Worm (Caenorhabditis elegans) whole organism, L3 larva: ENCODE measurements around the gene C38D9.8.
A peak's percentile ranks its signal among the peaks of the same experiment; 100 is the strongest.

Experiments
- aly-2 ChIP-seq: fragments of 150-350 bp; optimal IDR thresholded peaks from 2 replicates; lab custom pipeline; 2014; ENCODE audit warnings: missing biosample characterization, missing genetic modification characterization
- ama-1 ChIP-seq: fragments of 150-350 bp; optimal IDR thresholded peaks from 2 replicates; lab custom pipeline; 2018
- ceh-16 ChIP-seq: sonication (generic microtip); optimal IDR thresholded peaks from 2 replicates; lab custom pipeline; 2017; ENCODE audit warnings: missing biosample characterization, missing genetic modification characterization
- ceh-28 ChIP-seq: fragments of 150-350 bp; optimal IDR thresholded peaks from 2 replicates; lab custom pipeline; 2014; ENCODE audit warnings: missing biosample characterization, missing genetic modification reagents, missing genetic modification characterization
- ceh-9 ChIP-seq: sonication (generic microtip); optimal IDR thresholded peaks from 2 replicates; lab custom pipeline; 2018; ENCODE audit warnings: missing biosample characterization, missing genetic modification characterization
- daf-12 ChIP-seq: fragments of 150-350 bp; optimal IDR thresholded peaks from 2 replicates; lab custom pipeline; 2014; ENCODE audit warnings: missing biosample characterization, missing genetic modification reagents, missing genetic modification characterization
- egl-27 ChIP-seq: sonication (generic microtip); optimal IDR thresholded peaks from 4 replicates; lab custom pipeline; 2017; ENCODE audit warnings: missing biosample characterization, missing genetic modification reagents, missing genetic modification characterization
- elt-1 ChIP-seq: fragments of 150-350 bp; optimal IDR thresholded peaks from 2 replicates; lab custom pipeline; 2014; ENCODE audit warnings: missing biosample characterization, missing genetic modification characterization
- elt-2 ChIP-seq: sonication (generic microtip); optimal IDR thresholded peaks from 2 replicates; lab custom pipeline; 2016; ENCODE audit warnings: missing genetic modification reagents, mild to moderate bottlenecking, missing genetic modification characterization, missing compliant biosample characterization
- elt-3 ChIP-seq, 3 experiments: fragments of 150-350 bp in 1 of 3; sonication (generic microtip) in 2 of 3; optimal IDR thresholded peaks; 2 replicates in 2 of 3; 4 replicates in 1 of 3; lab custom pipeline; 2014 to 2017; ENCODE audit warnings: missing biosample characterization in 3 of 3, missing genetic modification characterization in 3 of 3
- eor-1 ChIP-seq, 2 experiments: fragments of 150-350 bp; optimal IDR thresholded peaks; 2 replicates each; lab custom pipeline; 2014 to 2018; ENCODE audit warnings: missing biosample characterization in 2 of 2, missing genetic modification characterization in 2 of 2
- fkh-10 ChIP-seq: sonication (generic microtip); optimal IDR thresholded peaks from 2 replicates; lab custom pipeline; 2017; ENCODE audit warnings: missing biosample characterization, missing genetic modification reagents, missing genetic modification characterization
- fkh-2 ChIP-seq: fragments of 150-350 bp; optimal IDR thresholded peaks from 2 replicates; lab custom pipeline; 2014; ENCODE audit warnings: missing biosample characterization, missing genetic modification reagents, missing genetic modification characterization
- hmg-11 ChIP-seq: sonication (generic microtip); optimal IDR thresholded peaks from 2 replicates; lab custom pipeline; 2016; ENCODE audit warnings: missing genetic modification characterization, missing compliant biosample characterization
- jun-1 ChIP-seq: fragments of 150-350 bp; optimal IDR thresholded peaks from 2 replicates; lab custom pipeline; 2014; ENCODE audit warnings: missing biosample characterization, missing genetic modification reagents, missing genetic modification characterization
- lin-15B ChIP-seq: fragments of 150-350 bp; optimal IDR thresholded peaks from 2 replicates; lab custom pipeline; 2014; ENCODE audit warnings: missing biosample characterization, missing genetic modification characterization
- lin-39 ChIP-seq: fragments of 150-350 bp; optimal IDR thresholded peaks from 2 replicates; lab custom pipeline; 2018; ENCODE audit warnings: missing biosample characterization, missing genetic modification reagents, missing genetic modification characterization
- lsy-12 ChIP-seq: sonication (generic microtip); optimal IDR thresholded peaks from 2 replicates; lab custom pipeline; 2016; ENCODE audit warnings: mild to moderate bottlenecking, missing genetic modification characterization, missing compliant biosample characterization
- mdl-1 ChIP-seq: fragments of 150-350 bp; optimal IDR thresholded peaks from 2 replicates; lab custom pipeline; 2014; ENCODE audit warnings: missing biosample characterization, missing genetic modification characterization
- nfya-1 ChIP-seq: sonication (generic microtip); optimal IDR thresholded peaks from 2 replicates; lab custom pipeline; 2017; ENCODE audit warnings: missing genetic modification characterization, mild to moderate bottlenecking, missing compliant biosample characterization, antibody characterized with exemption, moderate library complexity; ENCODE audit not compliant: insufficient read depth
- nhr-12 ChIP-seq: fragments of 150-350 bp; optimal IDR thresholded peaks from 2 replicates; lab custom pipeline; 2014; ENCODE audit warnings: missing biosample characterization, missing genetic modification characterization
- nhr-28 ChIP-seq: fragments of 150-350 bp; optimal IDR thresholded peaks from 2 replicates; lab custom pipeline; 2014; ENCODE audit warnings: missing biosample characterization, missing genetic modification characterization
- nhr-43 ChIP-seq: sonication (generic microtip); optimal IDR thresholded peaks from 2 replicates; lab custom pipeline; 2016; ENCODE audit warnings: mild to moderate bottlenecking, missing genetic modification characterization, missing compliant biosample characterization; ENCODE audit not compliant: poor library complexity, severe bottlenecking
- nhr-76 ChIP-seq: fragments of 150-350 bp; sonication (generic microtip); optimal IDR thresholded peaks from 5 replicates; lab custom pipeline; 2014; ENCODE audit warnings: missing biosample characterization, missing genetic modification characterization
- nhr-77 ChIP-seq: fragments of 150-350 bp; optimal IDR thresholded peaks from 2 replicates; lab custom pipeline; 2014; ENCODE audit warnings: missing biosample characterization, missing genetic modification characterization
- pha-4 ChIP-seq: fragments of 150-350 bp; optimal IDR thresholded peaks from 2 replicates; lab custom pipeline; 2014; ENCODE audit warnings: missing biosample characterization, missing genetic modification reagents, missing genetic modification characterization
- pqm-1 ChIP-seq: fragments of 150-350 bp; optimal IDR thresholded peaks from 2 replicates; lab custom pipeline; 2017; ENCODE audit warnings: missing biosample characterization, missing genetic modification characterization, inconsistent platforms
- skn-1 ChIP-seq: fragments of 150-350 bp; optimal IDR thresholded peaks from 2 replicates; lab custom pipeline; 2014; ENCODE audit warnings: missing biosample characterization, missing genetic modification characterization
- tbx-2 ChIP-seq: sonication (generic microtip); optimal IDR thresholded peaks from 2 replicates; lab custom pipeline; 2016; ENCODE audit warnings: mild to moderate bottlenecking, missing genetic modification characterization, missing compliant biosample characterization
- unc-39 ChIP-seq: sonication (generic microtip); optimal IDR thresholded peaks from 4 replicates; lab custom pipeline; 2017; ENCODE audit warnings: missing biosample characterization, missing genetic modification characterization
- ztf-11 ChIP-seq: fragments of 150-350 bp; optimal IDR thresholded peaks from 2 replicates; lab custom pipeline; 2014; ENCODE audit warnings: missing biosample characterization, missing genetic modification characterization

The C38D9.8 gene

DNA sequence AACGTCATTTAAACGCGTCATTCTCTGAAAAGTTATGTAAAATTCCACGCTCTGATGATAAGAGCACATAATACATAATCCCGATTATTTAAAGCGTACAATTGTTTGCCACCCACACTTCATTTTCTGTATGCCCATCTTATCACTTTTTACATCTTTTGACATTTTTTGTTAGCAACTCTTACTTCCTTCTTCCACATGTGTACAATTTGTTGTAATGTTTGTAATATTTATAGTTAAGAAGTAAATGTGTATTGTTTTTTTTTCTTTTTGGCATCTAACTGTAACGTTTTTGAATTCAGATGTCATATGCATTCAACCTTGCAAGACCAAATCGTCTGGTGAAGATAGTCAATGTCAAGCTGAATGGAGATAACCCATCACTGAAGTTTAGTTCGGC, 31.9 kb downstream of the C38D9.8 start, which contains the start of gene fbxa-136:
Gene fbxa-136, plus strand, starts transcription at position 301 of the 400 bp plus-strand sequence.
- TF ChIP-seq ceh-28 (tag; lab: Kevin White, UChicago) (no peak), elt-2 (tag; lab: Kevin White, UChicago) (peak; percentile 29), pqm-1 (tag; lab: Kevin White, UChicago) (peak; percentile 69)

DNA sequence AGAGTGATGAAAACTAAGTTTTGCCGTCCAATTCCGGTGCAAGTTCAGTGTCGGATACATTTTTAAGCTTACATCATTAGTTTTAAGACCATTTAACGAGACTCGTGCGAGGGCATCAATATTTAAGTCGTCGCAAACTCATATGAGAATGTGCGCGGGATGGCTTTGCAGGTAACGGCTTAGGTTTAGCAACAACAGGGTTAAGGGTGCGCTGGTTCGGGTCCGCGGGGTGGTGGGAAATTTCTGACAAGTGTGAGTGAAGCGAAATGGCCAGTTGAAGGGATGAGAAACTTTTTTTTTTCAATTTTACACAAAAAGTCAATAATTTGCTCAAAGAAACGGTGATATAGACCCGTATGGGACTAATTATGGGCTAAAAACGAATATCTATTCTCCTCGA, 38.8 kb downstream of the C38D9.8 start:
- no peak for TF ChIP-seq nhr-77 (tag; lab: Kevin White, UChicago)
- no peak for TF ChIP-seq elt-2 (tag; lab: Kevin White, UChicago)
- no peak for TF ChIP-seq nhr-12 (tag; lab: Kevin White, UChicago)
- no peak for TF ChIP-seq lin-39
- no peak for TF ChIP-seq lsy-12 (tag; lab: Kevin White, UChicago)
- no peak for TF ChIP-seq egl-27
- no peak for TF ChIP-seq eor-1 (tag; optimal IDR thresholded peaks at IDR 0.05; lab: Kevin White, UChicago)

- TF ChIP-seq nhr-28 (tag; lab: Kevin White, UChicago), result no peak
- TF ChIP-seq unc-39 (tag; lab: Kevin White, UChicago), result no peak
- no peak for TF ChIP-seq tbx-2
- no peak for TF ChIP-seq fkh-10 (GFP tag; lab: Kevin White, UChicago)
- TF ChIP-seq elt-1 (tag; lab: Kevin White, UChicago), result no peak
- TF ChIP-seq ztf-11 (tag; lab: Kevin White, UChicago), result no peak
- no peak for TF ChIP-seq pqm-1 (tag; lab: Kevin White, UChicago)
- TF ChIP-seq mdl-1 (tag; lab: Kevin White, UChicago), result no peak
- TF ChIP-seq lsy-12 (tag; lab: Kevin White, UChicago), result no peak
- no peak for TF ChIP-seq ceh-9
- no peak for TF ChIP-seq fkh-2 (tag; lab: Kevin White, UChicago)
- TF ChIP-seq jun-1 (tag; lab: Kevin White, UChicago), result no peak
- TF ChIP-seq hmg-11, result no peak
- TF ChIP-seq aly-2 (tag; lab: Kevin White, UChicago), result no peak
These were observed 39.9 kb downstream of the C38D9.8 start for ce11 chrV:17512763-17513162.

ce11 chrV:17508493-17508892, 44.2 kb downstream of the C38D9.8 start, which contains the start of gene srw-32:
srw-32 (plus strand) TSS chrV:17508793.
- TF ChIP-seq ztf-11 (tag; lab: Kevin White, UChicago) (no peak), pha-4 (tag; lab: Kevin White, UChicago) (no peak), ceh-9 (no peak), daf-12 (tag; lab: Kevin White, UChicago) (no peak), ama-1 (lab: Kevin White, UChicago) (no peak), nhr-28 (tag; lab: Kevin White, UChicago) (no peak), nfya-1 (tag; lab: Kevin White, UChicago) (no peak), ceh-16 (tag; lab: Kevin White, UChicago) (no peak), elt-3 (tag; optimal IDR thresholded peaks at IDR 0.05; lab: Kevin White, UChicago) (no peak)

- TF ChIP-seq lsy-12 (tag; lab: Kevin White, UChicago), result no peak
- TF ChIP-seq lin-15B (tag; lab: Kevin White, UChicago), result no peak
- no peak for TF ChIP-seq skn-1 (tag; lab: Kevin White, UChicago)
- TF ChIP-seq ztf-11 (tag; lab: Kevin White, UChicago), result no peak
- no peak for TF ChIP-seq hmg-11
- no peak for TF ChIP-seq aly-2 (tag; lab: Kevin White, UChicago)
- no peak for TF ChIP-seq nhr-76
- no peak for TF ChIP-seq elt-3 (tag; optimal IDR thresholded peaks at IDR 0.05; lab: Kevin White, UChicago)
- TF ChIP-seq nhr-77 (tag; lab: Kevin White, UChicago), result no peak
- TF ChIP-seq ama-1 (lab: Kevin White, UChicago), result no peak
- TF ChIP-seq lin-39, result no peak
- no peak for TF ChIP-seq nhr-43
- TF ChIP-seq ceh-9, result no peak
These were observed 46.4 kb downstream of the C38D9.8 start, which contains the start of gene srw-31 for ce11 chrV:17506289-17506688. srw-31 (plus strand) TSS chrV:17506589.
